Worm (Caenorhabditis elegans) whole organism, young adult: ENCODE results near the gene F17E5.2.

Experiments
- aptf-3 ChIP-seq: fragments of 200-800 bp; sonication (Bioruptor generic); IDR thresholded peaks from 2 replicates; pipeline ENCODE4 v1.3.6; 2022; ENCODE audit warnings: missing genetic modification characterization, missing compliant biosample characterization
- egl-44 ChIP-seq: fragments of 200-800 bp; sonication (Bioruptor generic); IDR thresholded peaks from 2 replicates; pipeline ENCODE4 v1.3.6; 2022; ENCODE audit warnings: missing genetic modification reagents, missing genetic modification characterization, missing compliant biosample characterization
- lag-1 ChIP-seq: fragments of 200-800 bp; sonication (Bioruptor generic); IDR thresholded peaks from 2 replicates; pipeline ENCODE4 v1.3.6; 2022; ENCODE audit warnings: missing genetic modification reagents, missing genetic modification characterization, missing compliant biosample characterization
- rec-8 ChIP-seq, 2 experiments: sonication (generic microtip); optimal IDR thresholded peaks; 2 replicates each; lab custom pipeline; 2016; ENCODE audit warnings: mild to moderate bottlenecking in 2 of 2, missing genetic modification characterization in 2 of 2, missing genetic modification reagents in 2 of 2, missing genotype in 2 of 2, missing biosample characterization in 1 of 2, missing compliant biosample characterization in 1 of 2, moderate library complexity in 1 of 2
- snpc-4 ChIP-seq, 5 experiments: fragments of 150-350 bp in 1 of 5; sonication (generic microtip) in 4 of 5; optimal IDR thresholded peaks; 2 replicates each; lab custom pipeline; 2014 to 2018; ENCODE audit warnings: missing genetic modification characterization in 5 of 5, missing biosample characterization in 3 of 5, antibody characterized with exemption in 2 of 5, mild to moderate bottlenecking in 2 of 5, missing compliant biosample characterization in 2 of 5, missing genotype in 2 of 5, moderate library complexity in 2 of 5, missing genetic modification reagents in 1 of 5
- tbp1 ChIP-seq: fragments of 200-800 bp; sonication (Bioruptor generic); optimal IDR thresholded peaks from 2 replicates; lab custom pipeline; 2018; ENCODE audit warnings: mild to moderate bottlenecking, missing genetic modification characterization, missing compliant biosample characterization
- unc-62 ChIP-seq: fragments of 150-350 bp; optimal IDR thresholded peaks from 2 replicates; lab custom pipeline; 2014; ENCODE audit warnings: missing biosample characterization, missing genetic modification reagents, missing genetic modification characterization

ce11 chrX:12435246-12435645 lies 41.2 kb downstream of the F17E5.2 start:
- TF ChIP-seq egl-44 (no peak), tbp1 (GFP tag; lab: Kevin White, UChicago) (no peak), unc-62 (GFP tag; lab: Kevin White, UChicago) (no peak), snpc-4 (GFP tag; optimal IDR thresholded peaks at IDR 0.05; lab: Kevin White, UChicago) (no peak), snpc-4 (tag; optimal IDR thresholded peaks at IDR 0.05; lab: Kevin White, UChicago) (no peak), rec-8 (tag; optimal IDR thresholded peaks at IDR 0.05; lab: Kevin White, UChicago) (no peak), lag-1 (GFP tag; lab: Robert Waterston, UW) (no peak), aptf-3 (GFP tag; lab: Robert Waterston, UW) (no peak)
